Fruit fly (Drosophila melanogaster): ENCODE data around the gene Targ3.

dm6 chr3L:21202029-21202776, 5.6 kb downstream of the Targ3 start:
- TF ChIP-seq psq (optimal IDR thresholded peaks at IDR 0.05) (no peak), Myc (optimal IDR thresholded peaks at IDR 0.05) (no peak)

Data from Kc167 (cell line).